Fruit fly (Drosophila melanogaster) whole organism, embryonic: Measurements from ENCODE around the gene Ube4B.

Experiments used
- Aef1 ChIP-seq: fragments of 200-800 bp; sonication (Bioruptor generic); IDR thresholded peaks from 3 replicates; pipeline ENCODE4 v1.3.6; 2022; ENCODE audit warnings: missing biosample characterization, missing genetic modification characterization
- CG10147 ChIP-seq: fragments of 200-800 bp; sonication (Bioruptor generic); optimal IDR thresholded peaks from 2 replicates; lab custom pipeline; 2019; ENCODE audit warnings: missing biosample characterization, mild to moderate bottlenecking, missing genetic modification characterization, moderate library complexity
- CG10274 ChIP-seq: fragments of 200-800 bp; sonication (Bioruptor generic); optimal IDR thresholded peaks from 3 replicates; lab custom pipeline; 2017; ENCODE audit warnings: missing biosample characterization, mild to moderate bottlenecking, missing genetic modification characterization
- CG10654 ChIP-seq: fragments of 200-800 bp; sonication (Bioruptor generic); optimal IDR thresholded peaks from 2 replicates; lab custom pipeline; 2016; ENCODE audit warnings: missing biosample characterization, missing genetic modification characterization
- CG1603 ChIP-seq: fragments of 200-800 bp; sonication (Bioruptor generic); optimal IDR thresholded peaks from 2 replicates; lab custom pipeline; 2019; ENCODE audit warnings: missing biosample characterization, mild to moderate bottlenecking, missing genetic modification characterization, moderate library complexity
- CG16813 ChIP-seq: fragments of 200-800 bp; sonication (Bioruptor generic); IDR thresholded peaks from 3 replicates; pipeline ENCODE4 v1.3.6; 2022; ENCODE audit warnings: missing biosample characterization, missing genetic modification characterization; ENCODE audit not compliant: partially characterized antibody
- CG17328 ChIP-seq: fragments of 200-800 bp; sonication (Bioruptor generic); IDR thresholded peaks from 2 replicates; pipeline ENCODE4 v1.3.6; 2022; ENCODE audit warnings: missing biosample characterization, missing genetic modification characterization
- CG17568 ChIP-seq: fragments of 200-800 bp; sonication (Bioruptor generic); optimal IDR thresholded peaks from 2 replicates; lab custom pipeline; 2018; ENCODE audit warnings: missing biosample characterization, mild to moderate bottlenecking, missing genetic modification characterization, moderate library complexity
- CG17802 ChIP-seq: fragments of 200-800 bp; sonication (Bioruptor generic); optimal IDR thresholded peaks from 2 replicates; lab custom pipeline; 2018; ENCODE audit warnings: missing biosample characterization, mild to moderate bottlenecking, missing genetic modification characterization, moderate library complexity
- CG1832 ChIP-seq: fragments of 200-800 bp; sonication (Bioruptor generic); optimal IDR thresholded peaks from 2 replicates; lab custom pipeline; 2017; ENCODE audit warnings: missing biosample characterization, mild to moderate bottlenecking, missing genetic modification characterization, inconsistent platforms
- CG2116 ChIP-seq: fragments of 200-800 bp; sonication (Bioruptor generic); optimal IDR thresholded peaks from 3 replicates; lab custom pipeline; 2018; ENCODE audit warnings: missing biosample characterization, mild to moderate bottlenecking, missing genetic modification characterization
- CG2712 ChIP-seq: fragments of 200-800 bp; optimal IDR thresholded peaks from 3 replicates; lab custom pipeline; 2019; ENCODE audit warnings: missing biosample characterization, mild to moderate bottlenecking, missing genetic modification characterization, moderate library complexity
- CG2889 ChIP-seq: fragments of 200-800 bp; sonication (Bioruptor generic); IDR thresholded peaks from 3 replicates; pipeline ENCODE4 v1.3.6; 2022; ENCODE audit warnings: missing biosample characterization, missing genetic modification characterization
- CG33213 ChIP-seq: fragments of 200-800 bp; sonication (Bioruptor generic); optimal IDR thresholded peaks from 3 replicates; lab custom pipeline; 2016; ENCODE audit warnings: missing biosample characterization, missing genetic modification characterization
- CG33557 ChIP-seq: fragments of 200-800 bp; sonication (Bioruptor generic); optimal IDR thresholded peaks from 2 replicates; lab custom pipeline; 2019; ENCODE audit warnings: missing biosample characterization, mild to moderate bottlenecking, missing genetic modification characterization, moderate library complexity
- CG34376 ChIP-seq: fragments of 200-800 bp; sonication (Bioruptor generic); optimal IDR thresholded peaks from 2 replicates; lab custom pipeline; 2018; ENCODE audit warnings: missing biosample characterization, mild to moderate bottlenecking, missing genetic modification characterization
- CG4854 ChIP-seq: fragments of 200-800 bp; sonication (Bioruptor generic); optimal IDR thresholded peaks from 2 replicates; lab custom pipeline; 2016; ENCODE audit warnings: missing biosample characterization, missing genetic modification characterization, inconsistent platforms
- CG5953 ChIP-seq: fragments of 200-800 bp; sonication (Bioruptor generic); IDR thresholded peaks from 2 replicates; pipeline ENCODE4 v1.3.6; 2022; ENCODE audit warnings: missing biosample characterization, missing genetic modification characterization
- CG7271 ChIP-seq: fragments of 200-800 bp; sonication (Bioruptor generic); optimal IDR thresholded peaks from 2 replicates; lab custom pipeline; 2018; ENCODE audit warnings: missing biosample characterization, mild to moderate bottlenecking, missing genetic modification characterization, moderate library complexity
- CG7372 ChIP-seq: fragments of 200-800 bp; sonication (Bioruptor generic); IDR thresholded peaks from 2 replicates; pipeline ENCODE4 v1.3.6; 2022; ENCODE audit warnings: missing biosample characterization, missing genetic modification characterization
- CG8359 ChIP-seq: fragments of 200-800 bp; sonication (Bioruptor generic); optimal IDR thresholded peaks from 2 replicates; lab custom pipeline; 2017; ENCODE audit warnings: missing biosample characterization, mild to moderate bottlenecking, missing genetic modification characterization, borderline replicate concordance
- CoRest ChIP-seq: fragments of 200-800 bp; sonication (Bioruptor generic); optimal IDR thresholded peaks from 3 replicates; lab custom pipeline; 2018; ENCODE audit warnings: missing biosample characterization, mild to moderate bottlenecking, missing genetic modification characterization, moderate library complexity
- Doc3 ChIP-seq: fragments of 200-800 bp; sonication (Bioruptor generic); IDR thresholded peaks from 3 replicates; pipeline ENCODE4 v1.3.6; 2022; ENCODE audit warnings: missing biosample characterization, missing genetic modification characterization; ENCODE audit not compliant: partially characterized antibody
- E2f1 ChIP-seq: fragments of 200-800 bp; sonication (Bioruptor generic); IDR thresholded peaks from 2 replicates; pipeline ENCODE4 v1.3.6; 2022; ENCODE audit warnings: missing biosample characterization, missing genetic modification characterization
- Gug ChIP-seq: fragments of 200-800 bp; sonication (Bioruptor generic); IDR thresholded peaks from 4 replicates; pipeline ENCODE4 v1.3.6; 2022; ENCODE audit warnings: missing biosample characterization, missing genetic modification characterization
- MTF-1 ChIP-seq: fragments of 200-800 bp; sonication (Bioruptor generic); optimal IDR thresholded peaks from 2 replicates; lab custom pipeline; 2018; ENCODE audit warnings: missing biosample characterization, mild to moderate bottlenecking, missing genetic modification characterization, borderline replicate concordance
- Myb ChIP-seq: fragments of 200-800 bp; sonication (Bioruptor generic); optimal IDR thresholded peaks from 2 replicates; lab custom pipeline; 2016; ENCODE audit warnings: missing biosample characterization, missing genetic modification characterization
- NfI ChIP-seq: fragments of 200-800 bp; sonication (Bioruptor generic); optimal IDR thresholded peaks from 3 replicates; lab custom pipeline; 2018; ENCODE audit warnings: missing biosample characterization, mild to moderate bottlenecking, missing genetic modification characterization, moderate library complexity
- Spps ChIP-seq: fragments of 200-800 bp; sonication (Bioruptor generic); optimal IDR thresholded peaks from 2 replicates; lab custom pipeline; 2018; ENCODE audit warnings: missing biosample characterization, mild to moderate bottlenecking, missing genetic modification characterization
- Sry-β ChIP-seq: fragments of 200-800 bp; sonication (Bioruptor generic); optimal IDR thresholded peaks from 2 replicates; lab custom pipeline; 2018; ENCODE audit warnings: missing biosample characterization, mild to moderate bottlenecking, missing genetic modification characterization, moderate library complexity
- Trl ChIP-seq, 3 experiments: fragments of >200 bp in 2 of 3; fragments of 200-800 bp in 1 of 3; sonication (Bioruptor generic) in 1 of 3; optimal IDR thresholded peaks; 2 replicates in 1 of 3; 3 replicates in 2 of 3; lab custom pipeline; 2016 to 2017; ENCODE audit warnings: missing biosample characterization in 1 of 3, missing genetic modification characterization in 1 of 3
- bsh ChIP-seq, 2 experiments: fragments of 200-800 bp; sonication (Bioruptor generic); optimal IDR thresholded peaks; 2 replicates each; lab custom pipeline; 2017 to 2018; ENCODE audit warnings: mild to moderate bottlenecking in 2 of 2, missing biosample characterization in 2 of 2, missing genetic modification characterization in 2 of 2, moderate library complexity in 1 of 2
- btn ChIP-seq: fragments of 200-800 bp; sonication (Bioruptor generic); optimal IDR thresholded peaks from 2 replicates; lab custom pipeline; 2016; ENCODE audit warnings: missing biosample characterization, missing genetic modification characterization
- danr ChIP-seq: fragments of 200-800 bp; sonication (Bioruptor generic); IDR thresholded peaks from 2 replicates; pipeline ENCODE4 v1.3.6; 2022; ENCODE audit warnings: missing biosample characterization, missing genetic modification characterization
- dmrt99B ChIP-seq: fragments of 200-800 bp; sonication (Bioruptor generic); optimal IDR thresholded peaks from 2 replicates; lab custom pipeline; 2018; ENCODE audit warnings: missing biosample characterization, mild to moderate bottlenecking, missing genetic modification characterization, moderate library complexity
- ems ChIP-seq: fragments of 200-800 bp; sonication (Bioruptor generic); optimal IDR thresholded peaks from 3 replicates; lab custom pipeline; 2016; ENCODE audit warnings: missing biosample characterization, missing genetic modification characterization
- grn ChIP-seq: fragments of 200-800 bp; sonication (Bioruptor generic); optimal IDR thresholded peaks from 3 replicates; lab custom pipeline; 2017; ENCODE audit warnings: missing biosample characterization, missing genetic modification characterization
- ind ChIP-seq: fragments of 200-800 bp; sonication (Bioruptor generic); optimal IDR thresholded peaks from 3 replicates; lab custom pipeline; 2016; ENCODE audit warnings: missing biosample characterization, missing genetic modification characterization
- lov ChIP-seq, 2 experiments: fragments of 200-800 bp in 1 of 2; fragments of >200 bp in 1 of 2; sonication (Bioruptor generic) in 1 of 2; IDR thresholded peaks in 1 of 2; optimal IDR thresholded peaks in 1 of 2; 2 replicates in 1 of 2; 3 replicates in 1 of 2; pipeline versions ENCODE4 v1.3.6 to Lab custom; 2017 to 2022; ENCODE audit warnings: missing biosample characterization in 1 of 2, missing genetic modification characterization in 1 of 2
- luna ChIP-seq: fragments of 200-800 bp; sonication (Bioruptor generic); optimal IDR thresholded peaks from 2 replicates; lab custom pipeline; 2016; ENCODE audit warnings: missing biosample characterization, missing genetic modification characterization
- mld ChIP-seq: fragments of 200-800 bp; sonication (Bioruptor generic); IDR thresholded peaks from 3 replicates; pipeline ENCODE4 v1.3.6; 2022; ENCODE audit warnings: missing biosample characterization, missing genetic modification characterization; ENCODE audit not compliant: partially characterized antibody
- pum ChIP-seq: fragments of 200-800 bp; sonication (Bioruptor generic); optimal IDR thresholded peaks from 2 replicates; lab custom pipeline; 2016; ENCODE audit warnings: missing biosample characterization, missing genetic modification characterization
- pzg ChIP-seq: fragments of 200-800 bp; sonication (Bioruptor generic); optimal IDR thresholded peaks from 3 replicates; lab custom pipeline; 2018; ENCODE audit warnings: missing biosample characterization, mild to moderate bottlenecking, missing genetic modification characterization, moderate library complexity
- salm ChIP-seq: fragments of 200-800 bp; sonication (Bioruptor generic); optimal IDR thresholded peaks from 2 replicates; lab custom pipeline; 2018; ENCODE audit warnings: missing biosample characterization, mild to moderate bottlenecking, missing genetic modification characterization
- seq ChIP-seq: fragments of 200-800 bp; sonication (Bioruptor generic); IDR thresholded peaks from 2 replicates; pipeline ENCODE4 v1.3.6; 2022; ENCODE audit warnings: missing biosample characterization, missing genetic modification characterization
- so ChIP-seq: fragments of 200-800 bp; sonication (Bioruptor generic); IDR thresholded peaks from 3 replicates; pipeline ENCODE4 v1.3.6; 2022; ENCODE audit warnings: missing biosample characterization, missing genetic modification characterization
- vnd ChIP-seq: fragments of 200-800 bp; sonication (Bioruptor generic); IDR thresholded peaks from 3 replicates; pipeline ENCODE4 v1.3.6; 2022; ENCODE audit warnings: missing biosample characterization, missing genetic modification characterization; ENCODE audit not compliant: partially characterized antibody

Ube4B gene

dm6 chr2L:13018992-13019484, at the start of gene Ube4B (continued):
- TF ChIP-seq CG8359 (GFP tag; lab: Kevin White, UChicago) (no peak), CG10654 (no peak), CG2712 (tag; lab: Kevin White, UChicago) (no peak), CG7271 (no peak), Trl (optimal IDR thresholded peaks at IDR 0.05; lab: Kevin White, UChicago) (no peak), Trl (GFP tag; optimal IDR thresholded peaks at IDR 0.05; lab: Kevin White, UChicago) (peak; percentile 61), btn (GFP tag; lab: Kevin White, UChicago) (no peak), Gug (GFP tag; lab: Robert Waterston, UW) (peak; percentile 58; the same call in 1 of the 4 replicates), CG5953 (GFP tag; lab: Robert Waterston, UW) (no peak), ind (GFP tag; lab: Kevin White, UChicago) (peak; percentile 62), CoRest (tag; lab: Kevin White, UChicago) (no peak), seq (GFP tag; lab: Robert Waterston, UW) (peak; percentile 8; the same call in 1 of the 2 replicates), grn (GFP tag; lab: Kevin White, UChicago) (no peak), E2f1 (no peak), mld (GFP tag; lab: Robert Waterston, UW) (peak; percentile 12; the same call in 1 of the 3 replicates), CG10147 (GFP tag; lab: Kevin White, UChicago) (no peak), Myb (peak; percentile 84), CG1603 (tag; lab: Kevin White, UChicago) (no peak), CG34376 (peak; percentile 51), so (GFP tag; lab: Robert Waterston, UW) (no peak), salm (tag; lab: Kevin White, UChicago) (no peak), CG4854 (GFP tag; lab: Kevin White, UChicago) (no peak), CG10274 (GFP tag; lab: Kevin White, UChicago) (no peak), CG2889 (0 out of 3 replicates have a peak, but pooled peaks have one; percentile 30), Doc3 (GFP tag; lab: Robert Waterston, UW) (peak; percentile 71), CG7372 (peak; percentile 49; the same call in 1 of the 2 replicates), CG33557 (GFP tag; lab: Kevin White, UChicago) (no peak), ems (GFP tag; lab: Kevin White, UChicago) (peak; percentile 67), CG17328 (GFP tag; lab: Robert Waterston, UW) (peak; percentile 57), Spps (tag; lab: Kevin White, UChicago) (peak; percentile 0)

- TF ChIP-seq CG17568 (GFP tag; lab: Kevin White, UChicago): no peak
- no peak for TF ChIP-seq CG16813 (GFP tag; lab: Robert Waterston, UW)
- no peak for TF ChIP-seq pum (GFP tag; lab: Kevin White, UChicago)
- TF ChIP-seq NfI: no peak
- TF ChIP-seq bsh (GFP tag; optimal IDR thresholded peaks at IDR 0.05; lab: Kevin White, UChicago): peak in 1 of 2 experiments; percentile 5
- no peak for TF ChIP-seq danr (GFP tag; lab: Robert Waterston, UW)
- TF ChIP-seq CG33213: no peak
- TF ChIP-seq pzg: no peak
- no peak for TF ChIP-seq Aef1 (GFP tag; lab: Robert Waterston, UW)
- TF ChIP-seq CG1832: no peak
- TF ChIP-seq MTF-1 (GFP tag; lab: Kevin White, UChicago): no peak
- no peak for TF ChIP-seq CG2116 (GFP tag; lab: Kevin White, UChicago)
- TF ChIP-seq vnd: no peak
- no peak for TF ChIP-seq dmrt99B (tag; lab: Kevin White, UChicago)
- no peak for TF ChIP-seq lov (optimal IDR thresholded peaks at IDR 0.05; lab: Kevin White, UChicago)
- no peak for TF ChIP-seq lov (GFP tag; IDR thresholded peaks at IDR 0.05; lab: Robert Waterston, UW)
- TF ChIP-seq Sry-β (GFP tag; lab: Kevin White, UChicago): no peak
- no peak for TF ChIP-seq luna (GFP tag; lab: Kevin White, UChicago)
- no peak for TF ChIP-seq CG17802
These were observed 49.5 kb upstream of the Ube4B start for dm6 chr2L:13068533-13069398.
